Fruit fly (Drosophila melanogaster) whole organism, embryonic: ENCODE data around the gene CG3301.
A peak's percentile ranks its signal among the peaks of the same experiment; 100 is the strongest.

ENCODE experiments used
- CG11085 ChIP-seq: fragments of 200-800 bp; sonication (Bioruptor generic); IDR thresholded peaks from 2 replicates; pipeline ENCODE4 v1.3.6; 2022; ENCODE audit warnings: missing biosample characterization, missing genetic modification characterization
- CG11456 ChIP-seq: fragments of 200-800 bp; sonication (Bioruptor generic); IDR thresholded peaks from 3 replicates; pipeline ENCODE4 v1.3.6; 2022; ENCODE audit warnings: missing biosample characterization, missing genetic modification characterization
- CG11696 ChIP-seq: fragments of 200-800 bp; sonication (Bioruptor generic); IDR thresholded peaks from 2 replicates; pipeline ENCODE4 v1.3.6; 2022; ENCODE audit warnings: missing biosample characterization, missing genetic modification characterization
- CG12071 ChIP-seq: fragments of 200-800 bp; sonication (Bioruptor generic); optimal IDR thresholded peaks from 3 replicates; lab custom pipeline; 2018; ENCODE audit warnings: missing biosample characterization, mild to moderate bottlenecking, missing genetic modification characterization
- CG12155 ChIP-seq: fragments of 200-800 bp; sonication (Bioruptor generic); optimal IDR thresholded peaks from 3 replicates; lab custom pipeline; 2016; ENCODE audit warnings: missing biosample characterization, missing genetic modification characterization
- CG13894 ChIP-seq: fragments of 200-800 bp; sonication (Bioruptor generic); optimal IDR thresholded peaks from 3 replicates; lab custom pipeline; 2018; ENCODE audit warnings: missing biosample characterization, mild to moderate bottlenecking, missing genetic modification characterization, moderate library complexity
- CG15073 ChIP-seq: fragments of 200-800 bp; sonication (Bioruptor generic); optimal IDR thresholded peaks from 2 replicates; lab custom pipeline; 2016; ENCODE audit warnings: missing biosample characterization, missing genetic modification characterization
- CG15514 ChIP-seq: fragments of 200-800 bp; sonication (Bioruptor generic); optimal IDR thresholded peaks from 3 replicates; lab custom pipeline; 2017; ENCODE audit warnings: missing biosample characterization, missing genetic modification characterization, mild to moderate bottlenecking, moderate library complexity, missing genetic modification reagents
- CG17829 ChIP-seq: fragments of 200-800 bp; optimal IDR thresholded peaks from 2 replicates; lab custom pipeline; 2019; ENCODE audit warnings: missing biosample characterization, mild to moderate bottlenecking, missing genetic modification characterization, moderate library complexity
- CG17912 ChIP-seq: fragments of 200-800 bp; sonication (Bioruptor generic); optimal IDR thresholded peaks from 2 replicates; lab custom pipeline; 2018; ENCODE audit warnings: missing biosample characterization, mild to moderate bottlenecking, missing genetic modification characterization
- CG2120 ChIP-seq: fragments of 200-800 bp; sonication (Bioruptor generic); optimal IDR thresholded peaks from 3 replicates; lab custom pipeline; 2016; ENCODE audit warnings: missing biosample characterization, missing genetic modification characterization
- CG2202 ChIP-seq: fragments of 200-800 bp; sonication (Bioruptor generic); optimal IDR thresholded peaks from 2 replicates; lab custom pipeline; 2018; ENCODE audit warnings: missing biosample characterization, mild to moderate bottlenecking, missing genetic modification characterization
- CG4820 ChIP-seq: fragments of 200-800 bp; sonication (Bioruptor generic); optimal IDR thresholded peaks from 3 replicates; lab custom pipeline; 2016; ENCODE audit warnings: missing biosample characterization, missing genetic modification characterization
- CG5180 ChIP-seq: fragments of 200-800 bp; sonication (Bioruptor generic); optimal IDR thresholded peaks from 3 replicates; lab custom pipeline; 2017; ENCODE audit warnings: missing biosample characterization, missing genetic modification characterization, mild to moderate bottlenecking, moderate library complexity, missing genetic modification reagents
- CG6254 ChIP-seq: fragments of 200-800 bp; sonication (Bioruptor generic); optimal IDR thresholded peaks from 3 replicates; lab custom pipeline; 2017; ENCODE audit warnings: mild to moderate bottlenecking, missing biosample characterization, missing genetic modification reagents, missing genetic modification characterization
- CG7963 ChIP-seq: fragments of 200-800 bp; sonication (Bioruptor generic); IDR thresholded peaks from 3 replicates; pipeline ENCODE4 v1.3.6; 2022; ENCODE audit warnings: missing biosample characterization, missing genetic modification characterization; ENCODE audit not compliant: partially characterized antibody
- D19A ChIP-seq: fragments of 200-800 bp; optimal IDR thresholded peaks from 3 replicates; lab custom pipeline; 2019; ENCODE audit warnings: missing biosample characterization, mild to moderate bottlenecking, missing genetic modification characterization, moderate library complexity
- D19B ChIP-seq: fragments of 200-800 bp; sonication (Bioruptor generic); optimal IDR thresholded peaks from 2 replicates; lab custom pipeline; 2017; ENCODE audit warnings: missing biosample characterization, mild to moderate bottlenecking, missing genetic modification characterization
- Dbx ChIP-seq: fragments of 200-800 bp; sonication (Bioruptor generic); IDR thresholded peaks from 3 replicates; pipeline ENCODE4 v1.3.6; 2022; ENCODE audit warnings: missing biosample characterization, missing genetic modification characterization
- Fer2 ChIP-seq: fragments of 200-800 bp; sonication (Bioruptor generic); optimal IDR thresholded peaks from 2 replicates; lab custom pipeline; 2018; ENCODE audit warnings: missing biosample characterization, mild to moderate bottlenecking, missing genetic modification characterization, moderate library complexity
- Gsc ChIP-seq: fragments of 200-800 bp; sonication (Bioruptor generic); IDR thresholded peaks from 2 replicates; pipeline ENCODE4 v1.3.6; 2022; ENCODE audit warnings: missing biosample characterization, missing genetic modification characterization
- Hey ChIP-seq: fragments of 200-800 bp; sonication (Bioruptor generic); optimal IDR thresholded peaks from 3 replicates; lab custom pipeline; 2018; ENCODE audit warnings: missing biosample characterization, mild to moderate bottlenecking, missing genetic modification characterization
- HmgD ChIP-seq: fragments of 200-800 bp; sonication (Bioruptor generic); optimal IDR thresholded peaks from 3 replicates; lab custom pipeline; 2016; ENCODE audit warnings: missing biosample characterization, missing genetic modification characterization
- HmgZ ChIP-seq: fragments of 200-800 bp; sonication (Bioruptor generic); optimal IDR thresholded peaks from 2 replicates; lab custom pipeline; 2018; ENCODE audit warnings: missing biosample characterization, mild to moderate bottlenecking, missing genetic modification characterization
- Hsf ChIP-seq: fragments of 200-800 bp; sonication (Bioruptor generic); optimal IDR thresholded peaks from 3 replicates; lab custom pipeline; 2016; ENCODE audit warnings: missing biosample characterization, missing genetic modification characterization
- Poxn ChIP-seq: fragments of 200-800 bp; sonication (Bioruptor generic); IDR thresholded peaks from 2 replicates; pipeline ENCODE4 v1.3.6; 2022; ENCODE audit warnings: missing biosample characterization, missing genetic modification characterization
- Rx ChIP-seq: fragments of 200-800 bp; sonication (Bioruptor generic); IDR thresholded peaks from 2 replicates; pipeline ENCODE4 v1.3.6; 2022; ENCODE audit warnings: missing biosample characterization, missing genetic modification characterization
- Xbp1 ChIP-seq: fragments of 200-800 bp; sonication (Bioruptor generic); optimal IDR thresholded peaks from 3 replicates; lab custom pipeline; 2016; ENCODE audit warnings: missing biosample characterization, mild to moderate bottlenecking, missing genetic modification characterization
- ab ChIP-seq: fragments of 200-800 bp; sonication (Bioruptor generic); optimal IDR thresholded peaks from 2 replicates; lab custom pipeline; 2016; ENCODE audit warnings: missing biosample characterization, missing genetic modification characterization
- ac ChIP-seq: fragments of 200-800 bp; sonication (Bioruptor generic); optimal IDR thresholded peaks from 3 replicates; lab custom pipeline; 2017; ENCODE audit warnings: missing biosample characterization, mild to moderate bottlenecking, missing genetic modification characterization
- bowl ChIP-seq: fragments of 200-800 bp; sonication (Bioruptor generic); IDR thresholded peaks from 2 replicates; pipeline ENCODE4 v1.3.6; 2022; ENCODE audit warnings: missing biosample characterization, missing genetic modification characterization
- chinmo ChIP-seq: fragments of 200-800 bp; sonication (Bioruptor generic); IDR thresholded peaks from 4 replicates; pipeline ENCODE4 v1.3.6; 2022; ENCODE audit warnings: missing biosample characterization, missing genetic modification characterization; ENCODE audit not compliant: partially characterized antibody
- chn ChIP-seq: fragments of 200-800 bp; sonication (Bioruptor generic); optimal IDR thresholded peaks from 2 replicates; lab custom pipeline; 2016; ENCODE audit warnings: missing biosample characterization, missing genetic modification characterization
- ci ChIP-seq: fragments of 200-800 bp; sonication (Bioruptor generic); IDR thresholded peaks from 3 replicates; pipeline ENCODE4 v1.3.6; 2022; ENCODE audit warnings: missing biosample characterization, missing genetic modification characterization
- disco-r ChIP-seq: fragments of 200-800 bp; sonication (Bioruptor generic); optimal IDR thresholded peaks from 2 replicates; lab custom pipeline; 2016; ENCODE audit warnings: missing biosample characterization, missing genetic modification characterization
- ewg ChIP-seq: fragments of 200-800 bp; sonication (Bioruptor generic); optimal IDR thresholded peaks from 3 replicates; lab custom pipeline; 2017; ENCODE audit warnings: mild to moderate bottlenecking, missing biosample characterization, missing genetic modification reagents, missing genetic modification characterization
- gcm2 ChIP-seq: fragments of 200-800 bp; sonication (Bioruptor generic); optimal IDR thresholded peaks from 2 replicates; lab custom pipeline; 2016; ENCODE audit warnings: missing biosample characterization, missing genetic modification characterization
- hth ChIP-seq: fragments of >200 bp; optimal IDR thresholded peaks from 2 replicates; lab custom pipeline; 2017; ENCODE audit warnings: inconsistent platforms
- jing ChIP-seq: fragments of 200-800 bp; sonication (Bioruptor generic); optimal IDR thresholded peaks from 2 replicates; lab custom pipeline; 2018; ENCODE audit warnings: missing biosample characterization, mild to moderate bottlenecking, missing genetic modification characterization
- klu ChIP-seq: fragments of 200-800 bp; sonication (Bioruptor generic); IDR thresholded peaks from 2 replicates; pipeline ENCODE4 v1.3.6; 2022; ENCODE audit warnings: missing biosample characterization, missing genetic modification characterization
- nom ChIP-seq: fragments of 200-800 bp; sonication (Bioruptor generic); optimal IDR thresholded peaks from 2 replicates; lab custom pipeline; 2017; ENCODE audit warnings: missing biosample characterization, missing genetic modification characterization, mild to moderate bottlenecking, moderate library complexity, missing genetic modification reagents
- p53 ChIP-seq: fragments of 200-800 bp; sonication (Bioruptor generic); optimal IDR thresholded peaks from 2 replicates; lab custom pipeline; 2016; ENCODE audit warnings: missing biosample characterization, missing genetic modification characterization
- pita ChIP-seq: fragments of 200-800 bp; sonication (Bioruptor generic); optimal IDR thresholded peaks from 2 replicates; lab custom pipeline; 2017; ENCODE audit warnings: missing biosample characterization, mild to moderate bottlenecking, missing genetic modification characterization
- salm ChIP-seq: fragments of 200-800 bp; sonication (Bioruptor generic); optimal IDR thresholded peaks from 2 replicates; lab custom pipeline; 2018; ENCODE audit warnings: missing biosample characterization, mild to moderate bottlenecking, missing genetic modification characterization
- scrt ChIP-seq: fragments of 200-800 bp; sonication (Bioruptor generic); optimal IDR thresholded peaks from 2 replicates; lab custom pipeline; 2018; ENCODE audit warnings: missing biosample characterization, mild to moderate bottlenecking, missing genetic modification characterization, moderate library complexity
- sim ChIP-seq: fragments of 200-800 bp; sonication (Bioruptor generic); IDR thresholded peaks from 2 replicates; pipeline ENCODE4 v1.3.6; 2022; ENCODE audit warnings: missing biosample characterization, missing genetic modification characterization
- slbo ChIP-seq: fragments of 200-800 bp; sonication (Bioruptor generic); IDR thresholded peaks from 2 replicates; pipeline ENCODE4 v1.3.6; 2022; ENCODE audit warnings: missing biosample characterization, missing genetic modification characterization
- sr ChIP-seq: fragments of 200-800 bp; sonication (Bioruptor generic); IDR thresholded peaks from 3 replicates; pipeline ENCODE4 v1.3.6; 2022; ENCODE audit warnings: missing biosample characterization, missing genetic modification characterization
- tll ChIP-seq, 2 experiments: fragments of 200-800 bp in 1 of 2; fragments of >200 bp in 1 of 2; sonication (Bioruptor generic) in 1 of 2; optimal IDR thresholded peaks; 2 replicates each; lab custom pipeline; 2017 to 2019; ENCODE audit warnings: missing biosample characterization in 2 of 2, missing genetic modification characterization in 2 of 2, mild to moderate bottlenecking in 1 of 2, moderate library complexity in 1 of 2
- toy ChIP-seq: fragments of 200-800 bp; sonication (Bioruptor generic); IDR thresholded peaks from 2 replicates; pipeline ENCODE4 v1.3.6; 2022; ENCODE audit warnings: missing biosample characterization, missing genetic modification characterization
- wek ChIP-seq: fragments of 200-800 bp; sonication (Bioruptor generic); optimal IDR thresholded peaks from 3 replicates; lab custom pipeline; 2018; ENCODE audit warnings: missing biosample characterization, mild to moderate bottlenecking, missing genetic modification characterization, moderate library complexity

CG3301 gene

DNA sequence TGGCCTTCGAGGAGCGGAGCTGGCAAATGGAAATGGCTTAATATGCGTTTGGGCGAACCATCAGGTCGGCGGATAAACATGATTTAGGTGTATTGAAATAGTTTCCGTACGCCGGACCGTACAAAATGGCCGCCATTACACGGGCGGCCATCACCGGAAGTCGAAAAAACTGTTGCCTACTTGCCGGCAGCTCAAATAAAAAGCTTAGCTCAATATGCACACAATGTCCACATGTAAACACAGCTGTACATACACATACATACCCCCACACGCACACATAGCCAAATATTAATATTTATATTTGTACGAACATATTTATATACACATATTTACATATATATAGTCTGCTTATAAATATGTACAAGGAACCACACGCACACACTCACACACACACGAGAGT, 12.9 kb downstream of the CG3301 start (continued):
- TF ChIP-seq CG2120 (GFP tag; lab: Kevin White, UChicago) (no peak), slbo (no peak), CG15514 (GFP tag; lab: Kevin White, UChicago) (peak; percentile 35), CG12071 (GFP tag; lab: Kevin White, UChicago) (peak; percentile 7), nom (no peak), p53 (GFP tag; lab: Kevin White, UChicago) (no peak), CG7963 (GFP tag; lab: Robert Waterston, UW) (no peak), HmgD (GFP tag; lab: Kevin White, UChicago) (no peak), sim (GFP tag; lab: Robert Waterston, UW) (0 out of 2 replicates have a peak, but pooled peaks have one; percentile 7), CG12155 (no peak), pita (no peak), klu (GFP tag; lab: Robert Waterston, UW) (no peak), jing (GFP tag; lab: Kevin White, UChicago) (no peak), ewg (GFP tag; lab: Kevin White, UChicago) (peak; percentile 29), toy (GFP tag; lab: Robert Waterston, UW) (no peak), CG4820 (GFP tag; lab: Kevin White, UChicago) (no peak), CG5180 (no peak), disco-r (no peak), ab (GFP tag; lab: Kevin White, UChicago) (no peak), CG2202 (tag; lab: Kevin White, UChicago) (peak; percentile 1), bowl (GFP tag; lab: Robert Waterston, UW) (no peak), CG11456 (GFP tag; lab: Robert Waterston, UW) (peak; percentile 66; the same call in 1 of the 3 replicates), sr (peak; percentile 60; the same call in 1 of the 3 replicates), tll (GFP tag; optimal IDR thresholded peaks at IDR 0.05; lab: Kevin White, UChicago) (no peak), CG11696 (GFP tag; lab: Robert Waterston, UW) (peak; percentile 34; the same call in 1 of the 2 replicates), chn (no peak), D19A (no peak), D19B (GFP tag; lab: Kevin White, UChicago) (no peak), Hsf (GFP tag; lab: Kevin White, UChicago) (no peak), Hey (tag; lab: Kevin White, UChicago) (no peak), CG17829 (tag; lab: Kevin White, UChicago) (peak; percentile 1), CG6254 (peak; percentile 26), CG13894 (tag; lab: Kevin White, UChicago) (no peak), CG15073 (no peak), hth (no peak), ci (GFP tag; lab: Robert Waterston, UW) (peak; percentile 85), scrt (GFP tag; lab: Kevin White, UChicago) (peak; percentile 15), ac (peak; percentile 35), gcm2 (GFP tag; lab: Kevin White, UChicago) (no peak), wek (GFP tag; lab: Kevin White, UChicago) (peak; percentile 35), Dbx (GFP tag; lab: Robert Waterston, UW) (no peak; the same call in 2 of the 3 replicates), Poxn (GFP tag; lab: Robert Waterston, UW) (no peak), Rx (GFP tag; lab: Robert Waterston, UW) (0 out of 2 replicates have a peak, but pooled peaks have one; percentile 26), CG11085 (peak; percentile 30; the same call in 1 of the 2 replicates), Fer2 (tag; lab: Kevin White, UChicago) (no peak), Gsc (GFP tag; lab: Robert Waterston, UW) (no peak), Xbp1 (peak; percentile 26), chinmo (GFP tag; lab: Robert Waterston, UW) (no peak), HmgZ (tag; lab: Kevin White, UChicago) (no peak), salm (no peak), CG17912 (GFP tag; lab: Kevin White, UChicago) (no peak)
